Fruit fly (Drosophila melanogaster) whole organism, embryonic: ENCODE measurements around the gene CG31021.

Experiments used
- CG3407 ChIP-seq: fragments of 200-800 bp; sonication (Bioruptor generic); optimal IDR thresholded peaks from 2 replicates; lab custom pipeline; 2018; ENCODE audit warnings: missing biosample characterization, mild to moderate bottlenecking, missing genetic modification characterization
- Sox102F ChIP-seq: fragments of 200-800 bp; sonication (Bioruptor generic); optimal IDR thresholded peaks from 2 replicates; lab custom pipeline; 2018; ENCODE audit warnings: missing biosample characterization, mild to moderate bottlenecking, missing genetic modification characterization, moderate library complexity
- pnt ChIP-seq: fragments of 200-800 bp; sonication (Bioruptor generic); optimal IDR thresholded peaks from 3 replicates; lab custom pipeline; 2016; ENCODE audit warnings: missing biosample characterization, missing genetic modification characterization

DNA sequence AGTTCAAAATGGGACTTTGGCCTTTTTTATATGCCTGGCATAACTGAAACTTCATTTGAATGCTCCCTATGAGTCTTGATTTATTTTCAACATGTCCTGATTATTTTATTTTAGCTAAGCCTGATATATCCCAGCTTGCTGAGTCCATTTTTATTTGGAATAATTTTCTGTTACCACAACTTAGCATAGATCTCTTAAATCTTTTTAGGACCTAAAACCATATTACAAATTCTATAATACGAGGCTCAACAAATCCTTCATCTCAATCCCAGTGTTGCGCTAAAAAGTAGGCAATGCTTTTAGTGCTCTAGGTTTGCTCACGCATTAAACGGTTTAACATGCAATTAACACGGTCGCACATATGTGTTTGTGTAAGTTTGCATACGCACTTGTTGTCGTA lies 19.8 kb downstream of the CG31021 start, which contains the start of gene CG44954:
- no peak for TF ChIP-seq Sox102F (GFP tag; lab: Kevin White, UChicago)
- TF ChIP-seq CG3407 (GFP tag; lab: Kevin White, UChicago), result no peak
- no peak for TF ChIP-seq pnt (GFP tag; lab: Kevin White, UChicago)
